Comparison of ENCODE assay signal across 1 fruit fly cellular context in the genomic region with DNA sequence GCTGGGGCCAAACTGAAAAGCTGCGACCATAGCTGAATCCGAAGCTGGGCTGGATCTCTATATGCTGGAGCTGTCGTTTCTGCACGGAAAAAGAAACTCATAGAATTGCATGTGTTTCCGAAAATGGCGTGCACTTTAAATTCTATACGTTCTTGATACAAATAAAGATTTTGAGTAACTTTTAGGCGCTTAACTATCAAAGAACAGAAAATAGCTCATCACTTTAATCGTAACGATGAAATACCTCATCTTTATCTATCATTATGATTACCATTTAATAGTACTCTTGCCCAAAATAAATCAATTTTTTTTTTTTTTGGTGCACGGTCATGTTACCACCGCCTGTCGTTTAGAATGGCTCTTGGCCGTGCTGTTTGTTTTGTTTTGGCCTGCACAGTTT.
TF ChIP-seq lines count a peak whose summit lies in the region.

No protein-coding gene starts in this region.

TF ChIP-seq in whole organism, prepupa, 60 proteins besides CTCF, POLR2A, EP300 and RAD21 (continued from another document):
- TF ChIP-seq Met (GFP tag; optimal IDR thresholded peaks at IDR 0.05; lab: Kevin White, UChicago) (no peak), CG16779 (tag; optimal IDR thresholded peaks at IDR 0.05; lab: Kevin White, UChicago) (no peak), Gug (GFP tag; IDR thresholded peaks at IDR 0.05; lab: Robert Waterston, UW) (peak; percentile 37; the same call in 1 of the 2 replicates), CG11762 (GFP tag; optimal IDR thresholded peaks at IDR 0.05; lab: Kevin White, UChicago; ENCODE audit: insufficient read depth) (peak; percentile 35), CG6808 (GFP tag; optimal IDR thresholded peaks at IDR 0.05; lab: Kevin White, UChicago) (no peak), Sox15 (GFP tag; optimal IDR thresholded peaks at IDR 0.05; lab: Kevin White, UChicago) (no peak), svp (GFP tag; lab: Kevin White, UChicago) (peak; percentile 21), OdsH (GFP tag; optimal IDR thresholded peaks at IDR 0.05; lab: Kevin White, UChicago) (peak; percentile 11), CG3032 (tag; optimal IDR thresholded peaks at IDR 0.05; lab: Kevin White, UChicago) (peak; percentile 5), CG8319 (GFP tag; optimal IDR thresholded peaks at IDR 0.05; lab: Kevin White, UChicago) (no peak), CG9139 (GFP tag; optimal IDR thresholded peaks at IDR 0.05; lab: Kevin White, UChicago) (no peak), topi (GFP tag; optimal IDR thresholded peaks at IDR 0.05; lab: Kevin White, UChicago) (no peak), CG31627 (GFP tag; optimal IDR thresholded peaks at IDR 0.05; lab: Kevin White, UChicago) (no peak), net (GFP tag; optimal IDR thresholded peaks at IDR 0.05; lab: Kevin White, UChicago) (no peak), pdm3 (GFP tag; optimal IDR thresholded peaks at IDR 0.05; lab: Kevin White, UChicago) (no peak), Lpt (GFP tag; optimal IDR thresholded peaks at IDR 0.05; lab: Kevin White, UChicago) (peak; percentile 37), CG34406 (GFP tag; optimal IDR thresholded peaks at IDR 0.05; lab: Kevin White, UChicago) (no peak), CG3919 (GFP tag; optimal IDR thresholded peaks at IDR 0.05; lab: Kevin White, UChicago) (peak; percentile 44), CG10669 (GFP tag; optimal IDR thresholded peaks at IDR 0.05; lab: Kevin White, UChicago) (no peak), vri (GFP tag; optimal IDR thresholded peaks at IDR 0.05; lab: Kevin White, UChicago) (no peak)
